Fruit fly (Drosophila melanogaster) whole organism, embryonic: Measurements from ENCODE around the gene Vha68-1.

Source experiments
- Bteb2 ChIP-seq: fragments of 200-800 bp; sonication (Bioruptor generic); optimal IDR thresholded peaks from 2 replicates; lab custom pipeline; 2016; ENCODE audit warnings: missing biosample characterization, missing genetic modification characterization
- CG10147 ChIP-seq: fragments of 200-800 bp; sonication (Bioruptor generic); optimal IDR thresholded peaks from 2 replicates; lab custom pipeline; 2019; ENCODE audit warnings: missing biosample characterization, mild to moderate bottlenecking, missing genetic modification characterization, moderate library complexity
- CG10321 ChIP-seq: fragments of 200-800 bp; sonication (Bioruptor generic); IDR thresholded peaks from 2 replicates; pipeline ENCODE4 v1.3.6; 2022; ENCODE audit warnings: missing biosample characterization, missing genetic modification characterization
- CG10431 ChIP-seq: fragments of 200-800 bp; sonication (Bioruptor generic); optimal IDR thresholded peaks from 3 replicates; lab custom pipeline; 2018; ENCODE audit warnings: missing biosample characterization, mild to moderate bottlenecking, missing genetic modification characterization
- CG10543 ChIP-seq: fragments of 200-800 bp; sonication (Bioruptor generic); optimal IDR thresholded peaks from 3 replicates; lab custom pipeline; 2017; ENCODE audit warnings: missing biosample characterization, mild to moderate bottlenecking, missing genetic modification characterization, moderate library complexity
- CG10565 ChIP-seq: fragments of 200-800 bp; sonication (Bioruptor generic); optimal IDR thresholded peaks from 3 replicates; lab custom pipeline; 2016; ENCODE audit warnings: missing biosample characterization, mild to moderate bottlenecking, missing genetic modification characterization
- CG11247 ChIP-seq: fragments of 200-800 bp; sonication (Bioruptor generic); IDR thresholded peaks from 2 replicates; pipeline ENCODE4 v1.3.6; 2022; ENCODE audit warnings: missing biosample characterization, missing genetic modification characterization
- CG11456 ChIP-seq: fragments of 200-800 bp; sonication (Bioruptor generic); IDR thresholded peaks from 3 replicates; pipeline ENCODE4 v1.3.6; 2022; ENCODE audit warnings: missing biosample characterization, missing genetic modification characterization
- CG12155 ChIP-seq: fragments of 200-800 bp; sonication (Bioruptor generic); optimal IDR thresholded peaks from 3 replicates; lab custom pipeline; 2016; ENCODE audit warnings: missing biosample characterization, missing genetic modification characterization
- CG15011 ChIP-seq: fragments of 200-800 bp; sonication (Bioruptor generic); optimal IDR thresholded peaks from 3 replicates; lab custom pipeline; 2018; ENCODE audit warnings: missing biosample characterization, mild to moderate bottlenecking, missing genetic modification characterization
- CG16813 ChIP-seq: fragments of 200-800 bp; sonication (Bioruptor generic); IDR thresholded peaks from 3 replicates; pipeline ENCODE4 v1.3.6; 2022; ENCODE audit warnings: missing biosample characterization, missing genetic modification characterization; ENCODE audit not compliant: partially characterized antibody
- CG18011 ChIP-seq: fragments of 200-800 bp; sonication (Bioruptor generic); optimal IDR thresholded peaks from 2 replicates; lab custom pipeline; 2017; ENCODE audit warnings: missing biosample characterization, missing genetic modification characterization, mild to moderate bottlenecking, moderate library complexity, missing genotype
- CG18599 ChIP-seq: fragments of 200-800 bp; sonication (Bioruptor generic); optimal IDR thresholded peaks from 3 replicates; lab custom pipeline; 2017; ENCODE audit warnings: missing biosample characterization, missing genetic modification characterization, mild to moderate bottlenecking, moderate library complexity, missing genetic modification reagents
- CG2199 ChIP-seq: fragments of 200-800 bp; sonication (Bioruptor generic); IDR thresholded peaks from 3 replicates; pipeline ENCODE4 v1.3.6; 2022; ENCODE audit warnings: missing biosample characterization, missing genetic modification characterization
- CG2712 ChIP-seq: fragments of 200-800 bp; optimal IDR thresholded peaks from 3 replicates; lab custom pipeline; 2019; ENCODE audit warnings: missing biosample characterization, mild to moderate bottlenecking, missing genetic modification characterization, moderate library complexity
- CG30020 ChIP-seq: fragments of 200-800 bp; optimal IDR thresholded peaks from 2 replicates; lab custom pipeline; 2019; ENCODE audit warnings: missing biosample characterization, mild to moderate bottlenecking, missing genetic modification characterization, moderate library complexity
- CG31224 ChIP-seq: fragments of 200-800 bp; sonication (Bioruptor generic); IDR thresholded peaks from 2 replicates; pipeline ENCODE4 v1.3.6; 2022; ENCODE audit warnings: missing biosample characterization, missing genetic modification characterization
- CG6175 ChIP-seq: fragments of 200-800 bp; sonication (Bioruptor generic); IDR thresholded peaks from 3 replicates; pipeline ENCODE4 v1.3.6; 2022; ENCODE audit warnings: missing biosample characterization, missing genetic modification characterization
- CG9797 ChIP-seq: fragments of 200-800 bp; sonication (Bioruptor generic); optimal IDR thresholded peaks from 3 replicates; lab custom pipeline; 2018; ENCODE audit warnings: missing biosample characterization, mild to moderate bottlenecking, missing genetic modification characterization
- Dad ChIP-seq: fragments of 200-800 bp; sonication (Bioruptor generic); optimal IDR thresholded peaks from 3 replicates; lab custom pipeline; 2016; ENCODE audit warnings: missing biosample characterization, missing genetic modification characterization
- Dp ChIP-seq: fragments of 200-800 bp; sonication (Bioruptor generic); optimal IDR thresholded peaks from 2 replicates; lab custom pipeline; 2018; ENCODE audit warnings: missing biosample characterization, mild to moderate bottlenecking, missing genetic modification characterization, moderate library complexity
- Fer2 ChIP-seq: fragments of 200-800 bp; sonication (Bioruptor generic); optimal IDR thresholded peaks from 2 replicates; lab custom pipeline; 2018; ENCODE audit warnings: missing biosample characterization, mild to moderate bottlenecking, missing genetic modification characterization, moderate library complexity
- HLH54F ChIP-seq: fragments of 200-800 bp; sonication (Bioruptor generic); optimal IDR thresholded peaks from 3 replicates; lab custom pipeline; 2016; ENCODE audit warnings: missing biosample characterization, missing genetic modification characterization
- Hr51 ChIP-seq, 2 experiments: fragments of 200-800 bp; sonication (Bioruptor generic); optimal IDR thresholded peaks; 2 replicates in 1 of 2; 3 replicates in 1 of 2; lab custom pipeline; 2016 to 2018; ENCODE audit warnings: missing biosample characterization in 2 of 2, missing genetic modification characterization in 2 of 2, mild to moderate bottlenecking in 1 of 2, moderate library complexity in 1 of 2
- Hsf ChIP-seq: fragments of 200-800 bp; sonication (Bioruptor generic); optimal IDR thresholded peaks from 3 replicates; lab custom pipeline; 2016; ENCODE audit warnings: missing biosample characterization, missing genetic modification characterization
- Kr ChIP-seq: fragments of 200-800 bp; sonication (Bioruptor generic); optimal IDR thresholded peaks from 2 replicates; lab custom pipeline; 2017; ENCODE audit warnings: missing biosample characterization, mild to moderate bottlenecking, missing genetic modification characterization
- Mes4 ChIP-seq: fragments of 200-800 bp; sonication (Bioruptor generic); optimal IDR thresholded peaks from 2 replicates; lab custom pipeline; 2016; ENCODE audit warnings: missing biosample characterization, missing genetic modification characterization
- NC2β ChIP-seq: fragments of 200-800 bp; sonication (Bioruptor generic); optimal IDR thresholded peaks from 2 replicates; lab custom pipeline; 2016; ENCODE audit warnings: missing biosample characterization, missing genetic modification characterization
- Ptx1 ChIP-seq: fragments of 200-800 bp; sonication (Bioruptor generic); IDR thresholded peaks from 2 replicates; pipeline ENCODE4 v1.3.6; 2022; ENCODE audit warnings: missing biosample characterization, missing genetic modification characterization
- amos ChIP-seq: fragments of 200-800 bp; sonication (Bioruptor generic); IDR thresholded peaks from 2 replicates; pipeline ENCODE4 v1.3.6; 2022; ENCODE audit warnings: missing biosample characterization, missing genetic modification characterization; ENCODE audit not compliant: partially characterized antibody
- ap ChIP-seq: fragments of 200-800 bp; sonication (Bioruptor generic); IDR thresholded peaks from 2 replicates; pipeline ENCODE4 v1.3.6; 2022; ENCODE audit warnings: missing biosample characterization, missing genetic modification characterization
- bowl ChIP-seq: fragments of 200-800 bp; sonication (Bioruptor generic); IDR thresholded peaks from 2 replicates; pipeline ENCODE4 v1.3.6; 2022; ENCODE audit warnings: missing biosample characterization, missing genetic modification characterization
- da ChIP-seq: fragments of 200-800 bp; sonication (Bioruptor generic); optimal IDR thresholded peaks from 2 replicates; lab custom pipeline; 2016; ENCODE audit warnings: missing biosample characterization, missing genetic modification characterization
- dati ChIP-seq: fragments of 200-800 bp; sonication (Bioruptor generic); IDR thresholded peaks from 2 replicates; pipeline ENCODE4 v1.3.6; 2022; ENCODE audit warnings: missing biosample characterization, missing genetic modification characterization
- dysf ChIP-seq: fragments of 200-800 bp; sonication (Bioruptor generic); IDR thresholded peaks from 3 replicates; pipeline ENCODE4 v1.3.6; 2022; ENCODE audit warnings: missing biosample characterization, missing genetic modification characterization
- esg ChIP-seq: fragments of 200-800 bp; sonication (Bioruptor generic); conservative IDR thresholded peaks from 2 replicates; pipeline ENCODE4 v1.3.6; 2022; ENCODE audit warnings: missing biosample characterization, missing genetic modification characterization
- fd96Cb ChIP-seq: fragments of 200-800 bp; sonication (Bioruptor generic); optimal IDR thresholded peaks from 2 replicates; lab custom pipeline; 2018; ENCODE audit warnings: missing biosample characterization, mild to moderate bottlenecking, missing genetic modification characterization, moderate library complexity
- gem ChIP-seq: fragments of 200-800 bp; sonication (Bioruptor generic); optimal IDR thresholded peaks from 2 replicates; lab custom pipeline; 2019; ENCODE audit warnings: missing biosample characterization, mild to moderate bottlenecking, missing genetic modification characterization, moderate library complexity
- gro ChIP-seq: fragments of 200-800 bp; sonication (Bioruptor generic); optimal IDR thresholded peaks from 2 replicates; lab custom pipeline; 2016; ENCODE audit warnings: missing biosample characterization, missing genetic modification characterization
- hb ChIP-seq: fragments of 200-800 bp; sonication (Bioruptor generic); IDR thresholded peaks from 3 replicates; pipeline ENCODE4 v1.3.6; 2022; ENCODE audit warnings: missing biosample characterization, missing genetic modification characterization; ENCODE audit not compliant: partially characterized antibody
- ken ChIP-seq: fragments of 200-800 bp; sonication (Bioruptor generic); IDR thresholded peaks from 3 replicates; pipeline ENCODE4 v1.3.6; 2022; ENCODE audit warnings: missing biosample characterization, missing genetic modification characterization
- luna ChIP-seq: fragments of 200-800 bp; sonication (Bioruptor generic); optimal IDR thresholded peaks from 2 replicates; lab custom pipeline; 2016; ENCODE audit warnings: missing biosample characterization, missing genetic modification characterization
- maf-S ChIP-seq: fragments of 200-800 bp; sonication (Bioruptor generic); optimal IDR thresholded peaks from 2 replicates; lab custom pipeline; 2016; ENCODE audit warnings: missing biosample characterization, missing genetic modification characterization
- salm ChIP-seq: fragments of 200-800 bp; sonication (Bioruptor generic); optimal IDR thresholded peaks from 2 replicates; lab custom pipeline; 2018; ENCODE audit warnings: missing biosample characterization, mild to moderate bottlenecking, missing genetic modification characterization
- sens ChIP-seq: fragments of 200-800 bp; sonication (Bioruptor generic); peaks from one replicate; lab custom pipeline; 2016; ENCODE audit warnings: missing biosample characterization, missing genetic modification characterization
- so ChIP-seq: fragments of 200-800 bp; sonication (Bioruptor generic); IDR thresholded peaks from 3 replicates; pipeline ENCODE4 v1.3.6; 2022; ENCODE audit warnings: missing biosample characterization, missing genetic modification characterization
- sqz ChIP-seq: fragments of 200-800 bp; sonication (Bioruptor generic); optimal IDR thresholded peaks from 3 replicates; lab custom pipeline; 2018; ENCODE audit warnings: missing biosample characterization, mild to moderate bottlenecking, missing genetic modification characterization
- wor ChIP-seq: fragments of 200-800 bp; sonication (Bioruptor generic); IDR thresholded peaks from 2 replicates; pipeline ENCODE4 v1.3.6; 2022; ENCODE audit warnings: missing biosample characterization, missing genetic modification characterization
- zfh1 ChIP-seq: fragments of 200-800 bp; sonication (Bioruptor generic); IDR thresholded peaks from 3 replicates; pipeline ENCODE4 v1.3.6; 2022; ENCODE audit warnings: missing biosample characterization, missing genetic modification characterization

The Vha68-1 gene

DNA sequence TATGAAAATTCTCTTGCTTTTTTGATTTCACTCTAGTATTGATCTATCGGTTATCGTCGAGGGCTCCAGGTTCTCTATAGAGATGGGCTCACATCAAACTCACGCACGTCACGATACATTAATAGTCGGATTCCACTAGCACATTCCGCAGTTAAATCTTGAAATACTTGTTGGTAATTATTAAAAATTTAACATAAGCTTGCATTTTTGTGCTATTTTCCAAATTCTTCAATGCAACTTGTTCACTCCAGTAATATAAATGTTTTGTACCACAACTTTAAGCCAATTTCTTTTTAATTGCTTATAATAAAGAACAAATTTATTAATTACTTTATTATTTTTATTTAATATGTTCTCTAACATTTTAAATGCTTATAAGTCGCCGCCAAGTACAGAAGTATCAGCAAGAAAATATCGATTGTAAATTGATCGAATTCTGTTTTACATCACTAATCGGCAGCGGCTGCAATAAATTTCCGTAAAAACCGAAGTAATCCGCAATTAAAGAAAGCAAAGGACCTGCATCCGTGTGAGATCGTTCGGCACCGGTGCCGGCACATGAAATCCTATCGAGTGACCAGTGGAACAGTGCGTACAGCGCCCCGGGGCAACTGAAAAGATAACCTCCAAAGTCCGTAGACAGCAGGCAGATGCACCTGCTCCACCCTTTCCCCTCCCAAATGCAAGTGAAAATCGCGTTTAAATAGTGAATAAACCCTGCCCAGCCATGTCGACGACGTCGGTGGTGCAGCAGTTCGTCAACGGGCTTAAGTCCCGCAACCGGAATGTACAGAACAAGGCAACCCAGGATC is at the start of gene Vha68-1, which contains the start of gene mTor (continued):
- peak; percentile 78 for TF ChIP-seq CG18599 (GFP tag; lab: Kevin White, UChicago)
- peak; percentile 86 for TF ChIP-seq amos
- peak; percentile 73 for TF ChIP-seq CG31224 (GFP tag; lab: Robert Waterston, UW)
- TF ChIP-seq dysf (GFP tag; lab: Robert Waterston, UW): peak; percentile 86
- TF ChIP-seq CG10321 (GFP tag; lab: Robert Waterston, UW): no peak
- TF ChIP-seq Kr (GFP tag; lab: Kevin White, UChicago): no peak
- peak; percentile 80 for TF ChIP-seq CG12155 (GFP tag; lab: Kevin White, UChicago)
- peak; percentile 84 for TF ChIP-seq hb (GFP tag; lab: Robert Waterston, UW)
- peak; percentile 36; the same call in 1 of the 2 replicates for TF ChIP-seq dati
- TF ChIP-seq gro (GFP tag; lab: Kevin White, UChicago): no peak
- peak; percentile 69 for TF ChIP-seq CG10543 (GFP tag; lab: Kevin White, UChicago)
- TF ChIP-seq so (GFP tag; lab: Robert Waterston, UW): no peak
- no peak for TF ChIP-seq CG2199 (GFP tag; lab: Robert Waterston, UW)
- peak; percentile 9 for TF ChIP-seq CG10565 (GFP tag; lab: Kevin White, UChicago)
- TF ChIP-seq zfh1 (GFP tag; lab: Robert Waterston, UW): peak; percentile 80
- peak; percentile 70 for TF ChIP-seq Fer2 (tag; lab: Kevin White, UChicago)
- TF ChIP-seq CG30020: peak; percentile 91
- TF ChIP-seq CG9797 (GFP tag; lab: Kevin White, UChicago): peak; percentile 27
- TF ChIP-seq ken: peak; percentile 79
- TF ChIP-seq Mes4: no peak
- peak; percentile 82 for TF ChIP-seq CG11456
- peak; percentile 85 for TF ChIP-seq Ptx1 (GFP tag; lab: Robert Waterston, UW)
- TF ChIP-seq CG2712 (tag; lab: Kevin White, UChicago): no peak
- peak; percentile 90 for TF ChIP-seq sens (GFP tag; lab: Kevin White, UChicago)
- peak; percentile 81 for TF ChIP-seq CG11247
- TF ChIP-seq CG16813: peak; percentile 91
- TF ChIP-seq HLH54F (GFP tag; lab: Kevin White, UChicago): peak; percentile 82
- peak; percentile 77 for TF ChIP-seq fd96Cb (tag; lab: Kevin White, UChicago)
- peak; percentile 80 for TF ChIP-seq Hsf (GFP tag; lab: Kevin White, UChicago)
- TF ChIP-seq NC2β (GFP tag; lab: Kevin White, UChicago): peak; percentile 57
- no peak for TF ChIP-seq da (GFP tag; lab: Kevin White, UChicago)
- peak; percentile 48 for TF ChIP-seq wor (GFP tag; lab: Robert Waterston, UW)
- TF ChIP-seq esg (GFP tag; lab: Robert Waterston, UW): peak; percentile 77
- TF ChIP-seq bowl (GFP tag; lab: Robert Waterston, UW): no peak
- peak; percentile 68 for TF ChIP-seq maf-S (GFP tag; lab: Kevin White, UChicago)
- 0 out of 2 replicates have a peak, but pooled peaks have one; percentile 23 for TF ChIP-seq ap (GFP tag; lab: Robert Waterston, UW)
- TF ChIP-seq CG6175 (GFP tag; lab: Robert Waterston, UW): peak; percentile 74; the same call in 2 of the 3 replicates
- TF ChIP-seq salm (tag; lab: Kevin White, UChicago): no peak
- TF ChIP-seq Dad (GFP tag; lab: Kevin White, UChicago): peak; percentile 67
- no peak for TF ChIP-seq CG15011 (GFP tag; lab: Kevin White, UChicago)
- TF ChIP-seq luna (GFP tag; lab: Kevin White, UChicago): peak; percentile 67
- TF ChIP-seq Bteb2 (GFP tag; lab: Kevin White, UChicago): peak; percentile 53
- TF ChIP-seq gem (tag; lab: Kevin White, UChicago): peak; percentile 91
- peak in 1 of 2 experiments; percentile 74 for TF ChIP-seq Hr51 (GFP tag; optimal IDR thresholded peaks at IDR 0.05; lab: Kevin White, UChicago)
- no peak for TF ChIP-seq CG10147 (GFP tag; lab: Kevin White, UChicago)
- TF ChIP-seq CG18011 (GFP tag; lab: Kevin White, UChicago): no peak
- TF ChIP-seq sqz (GFP tag; lab: Kevin White, UChicago): no peak
- TF ChIP-seq CG10431 (GFP tag; lab: Kevin White, UChicago): no peak
- peak; percentile 40 for TF ChIP-seq Dp (GFP tag; lab: Kevin White, UChicago)
